Worm (Caenorhabditis elegans) whole organism, mixed stage, embryonic: Measurements from ENCODE around the gene mdt-6.
A peak's percentile ranks its signal among the peaks of the same experiment; 100 is the strongest.
"Not testable (repeated sequence)": the region's sequence is repeated elsewhere in the genome, so short reads cannot be mapped to it uniquely, and the experiment has no call there.

ENCODE experiments used
- M03D4.4 ChIP-seq: sonication (generic microtip); optimal IDR thresholded peaks from 2 replicates; lab custom pipeline; 2017; ENCODE audit warnings: mild to moderate bottlenecking, missing genetic modification characterization, missing compliant biosample characterization
- bed-3 ChIP-seq: fragments of 200-800 bp; sonication (Bioruptor generic); optimal IDR thresholded peaks from 3 replicates; lab custom pipeline; 2018; ENCODE audit warnings: mild to moderate bottlenecking, missing genetic modification characterization, moderate library complexity, missing compliant biosample characterization
- blmp-1 ChIP-seq: fragments of 150-350 bp; optimal IDR thresholded peaks from 2 replicates; lab custom pipeline; 2014; ENCODE audit warnings: missing biosample characterization, missing genetic modification characterization
- ceh-39 ChIP-seq: fragments of 150-350 bp; optimal IDR thresholded peaks from 2 replicates; lab custom pipeline; 2014; ENCODE audit warnings: missing biosample characterization, missing genetic modification characterization
- ceh-43 ChIP-seq: fragments of 200-800 bp; sonication (Bioruptor generic); optimal IDR thresholded peaks from 2 replicates; lab custom pipeline; 2018; ENCODE audit warnings: mild to moderate bottlenecking, missing genetic modification characterization, moderate library complexity, missing compliant biosample characterization
- ceh-83 ChIP-seq: fragments of 200-800 bp; sonication (Bioruptor generic); optimal IDR thresholded peaks from 2 replicates; lab custom pipeline; 2018; ENCODE audit warnings: mild to moderate bottlenecking, missing genetic modification characterization, missing compliant biosample characterization
- ces-1 ChIP-seq: fragments of 150-350 bp; optimal IDR thresholded peaks from 2 replicates; lab custom pipeline; 2014; ENCODE audit warnings: missing biosample characterization, missing genetic modification reagents, missing genetic modification characterization
- cnd-1 ChIP-seq: fragments of 200-800 bp; sonication (Bioruptor generic); optimal IDR thresholded peaks from 2 replicates; lab custom pipeline; 2018; ENCODE audit warnings: mild to moderate bottlenecking, missing genetic modification characterization, missing compliant biosample characterization
- drap-1 ChIP-seq: fragments of 200-800 bp; sonication (Bioruptor generic); optimal IDR thresholded peaks from 3 replicates; lab custom pipeline; 2018; ENCODE audit warnings: mild to moderate bottlenecking, missing genetic modification characterization, missing compliant biosample characterization
- elt-1 ChIP-seq: sonication (generic microtip); optimal IDR thresholded peaks from 2 replicates; lab custom pipeline; 2017; ENCODE audit warnings: missing genetic modification characterization, mild to moderate bottlenecking, missing compliant biosample characterization, antibody characterized with exemption, moderate library complexity, borderline replicate concordance; ENCODE audit not compliant: insufficient read depth
- elt-3 ChIP-seq: fragments of 150-350 bp; optimal IDR thresholded peaks from 2 replicates; lab custom pipeline; 2014; ENCODE audit warnings: missing biosample characterization, missing genetic modification characterization
- flh-1 ChIP-seq: fragments of 200-800 bp; sonication (Bioruptor generic); optimal IDR thresholded peaks from 2 replicates; lab custom pipeline; 2018; ENCODE audit warnings: mild to moderate bottlenecking, missing genetic modification characterization, moderate library complexity, missing compliant biosample characterization
- ham-2 ChIP-seq: fragments of 200-800 bp; sonication (Bioruptor generic); optimal IDR thresholded peaks from 2 replicates; lab custom pipeline; 2018; ENCODE audit warnings: mild to moderate bottlenecking, missing genetic modification characterization, missing compliant biosample characterization
- hlh-1 ChIP-seq: fragments of 150-350 bp; optimal IDR thresholded peaks from 2 replicates; lab custom pipeline; 2014; ENCODE audit warnings: missing biosample characterization, missing genetic modification reagents, missing genetic modification characterization
- lin-13 ChIP-seq: fragments of 150-350 bp; optimal IDR thresholded peaks from 2 replicates; lab custom pipeline; 2014; ENCODE audit warnings: missing biosample characterization, missing genetic modification characterization
- lin-32 ChIP-seq: fragments of 200-800 bp; sonication (Bioruptor generic); optimal IDR thresholded peaks from 2 replicates; lab custom pipeline; 2018; ENCODE audit warnings: mild to moderate bottlenecking, missing genetic modification characterization, missing compliant biosample characterization
- lsy-2 ChIP-seq: fragments of 150-350 bp; optimal IDR thresholded peaks from 2 replicates; lab custom pipeline; 2014; ENCODE audit warnings: missing biosample characterization, missing genetic modification characterization
- mab-5 ChIP-seq: fragments of 150-350 bp; optimal IDR thresholded peaks from 2 replicates; lab custom pipeline; 2014; ENCODE audit warnings: missing biosample characterization, missing genetic modification characterization
- mep-1 ChIP-seq: fragments of 150-350 bp; optimal IDR thresholded peaks from 2 replicates; lab custom pipeline; 2017; ENCODE audit warnings: missing biosample characterization, missing genetic modification reagents, missing genetic modification characterization, inconsistent platforms
- mls-2 ChIP-seq: sonication (generic microtip); optimal IDR thresholded peaks from 2 replicates; lab custom pipeline; 2016; ENCODE audit warnings: mild to moderate bottlenecking, missing genetic modification characterization, moderate library complexity, missing compliant biosample characterization
- nhr-12 ChIP-seq: fragments of 150-350 bp; optimal IDR thresholded peaks from 2 replicates; lab custom pipeline; 2014; ENCODE audit warnings: missing biosample characterization, missing genetic modification characterization
- nhr-2 ChIP-seq: fragments of 150-350 bp; optimal IDR thresholded peaks from 2 replicates; lab custom pipeline; 2014; ENCODE audit warnings: missing biosample characterization, missing genetic modification characterization
- nhr-237 ChIP-seq: fragments of 150-350 bp; optimal IDR thresholded peaks from 2 replicates; lab custom pipeline; 2014; ENCODE audit warnings: missing biosample characterization, missing genetic modification characterization
- nhr-28 ChIP-seq: fragments of 150-350 bp; optimal IDR thresholded peaks from 2 replicates; lab custom pipeline; 2014; ENCODE audit warnings: missing biosample characterization, missing genetic modification characterization
- nhr-76 ChIP-seq: sonication (generic microtip); optimal IDR thresholded peaks from 2 replicates; lab custom pipeline; 2017; ENCODE audit warnings: missing biosample characterization, missing genetic modification characterization
- pha-4 ChIP-seq: fragments of 150-350 bp; optimal IDR thresholded peaks from 2 replicates; lab custom pipeline; 2018; ENCODE audit warnings: missing biosample characterization, missing genetic modification reagents, missing genetic modification characterization
- sem-2 ChIP-seq: fragments of 200-800 bp; sonication (Bioruptor generic); optimal IDR thresholded peaks from 2 replicates; lab custom pipeline; 2018; ENCODE audit warnings: mild to moderate bottlenecking, missing genetic modification characterization, missing compliant biosample characterization
- snpc-4 ChIP-seq: fragments of 150-350 bp; optimal IDR thresholded peaks from 2 replicates; lab custom pipeline; 2014; ENCODE audit warnings: missing biosample characterization, missing genetic modification characterization
- sptf-1 ChIP-seq: sonication (generic microtip); optimal IDR thresholded peaks from 2 replicates; lab custom pipeline; 2017; ENCODE audit warnings: mild to moderate bottlenecking, missing genetic modification characterization, moderate library complexity, missing compliant biosample characterization
- tbx-8 ChIP-seq: fragments of 200-800 bp; sonication (Bioruptor generic); optimal IDR thresholded peaks from 2 replicates; lab custom pipeline; 2018; ENCODE audit warnings: mild to moderate bottlenecking, missing genetic modification characterization, moderate library complexity, missing compliant biosample characterization
- unc-120 ChIP-seq: sonication (generic microtip); optimal IDR thresholded peaks from 2 replicates; lab custom pipeline; 2017; ENCODE audit warnings: missing genetic modification characterization, missing compliant biosample characterization; ENCODE audit not compliant: poor library complexity, severe bottlenecking
- unc-39 ChIP-seq: fragments of 150-350 bp; optimal IDR thresholded peaks from 2 replicates; lab custom pipeline; 2014; ENCODE audit warnings: missing biosample characterization, missing genetic modification characterization
- unc-62 ChIP-seq: fragments of 150-350 bp; optimal IDR thresholded peaks from 2 replicates; lab custom pipeline; 2014; ENCODE audit warnings: missing biosample characterization, missing genetic modification reagents, missing genetic modification characterization
- zip-8 ChIP-seq: fragments of 150-350 bp; optimal IDR thresholded peaks from 2 replicates; lab custom pipeline; 2014; ENCODE audit warnings: missing biosample characterization, missing genetic modification characterization
- ztf-11 ChIP-seq: fragments of 150-350 bp; optimal IDR thresholded peaks from 2 replicates; lab custom pipeline; 2014; ENCODE audit warnings: missing biosample characterization, missing genetic modification characterization

mdt-6 gene

DNA sequence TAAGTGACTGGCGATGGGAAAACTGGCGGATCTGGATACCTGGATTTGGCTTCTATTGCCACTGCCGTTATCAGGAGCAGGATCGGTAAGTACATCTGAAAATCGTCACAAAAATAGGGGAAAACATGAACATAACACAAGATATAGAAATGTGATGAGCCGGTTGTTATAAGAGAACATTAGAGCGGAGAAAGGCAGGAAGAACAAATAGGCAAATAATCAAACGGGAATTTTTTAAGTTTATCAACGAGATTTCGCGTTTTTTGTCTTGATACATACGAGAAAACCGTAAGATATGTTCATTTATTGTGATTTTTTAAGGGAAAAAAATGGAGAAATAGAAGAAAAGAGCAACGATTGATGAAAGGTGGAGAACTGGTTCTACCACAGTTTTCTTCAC lies 5.8 kb upstream of the mdt-6 start, which contains the start of gene Y57E12AR.1:
Y57E12AR.1 (minus strand) TSS at position 101 of the 400 bp plus-strand sequence.
- TF ChIP-seq elt-1 (no peak), ham-2 (no peak), nhr-28 (no peak), bed-3 (no peak), lin-32 (no peak)

DNA sequence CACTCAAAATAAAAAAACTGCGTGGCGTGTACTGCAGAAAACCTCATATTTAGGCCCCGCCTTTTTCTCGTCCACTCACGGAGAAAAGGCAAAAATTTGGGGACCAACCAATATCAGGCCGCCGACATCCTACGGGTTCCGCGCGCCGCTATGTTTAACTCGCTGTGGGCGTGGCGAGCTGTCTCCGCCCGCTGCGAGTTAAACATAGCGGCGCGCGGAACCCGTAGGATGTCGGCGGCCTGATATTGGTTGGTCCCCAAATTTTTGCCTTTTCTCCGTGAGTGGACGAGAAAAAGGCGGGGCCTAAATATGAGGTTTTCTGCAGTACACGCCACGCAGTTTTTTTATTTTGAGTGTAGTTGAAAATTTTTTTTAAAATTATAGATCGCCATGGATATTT lies 3.4 kb upstream of the mdt-6 start, which contains the start of gene tmem-258:
tmem-258 (plus strand) TSS at position 385 of the 400 bp plus-strand sequence.
- not testable (repeated sequence) for TF ChIP-seq snpc-4 (tag; lab: Kevin White, UChicago); flh-1 (GFP tag; lab: Kevin White, UChicago); unc-62

DNA sequence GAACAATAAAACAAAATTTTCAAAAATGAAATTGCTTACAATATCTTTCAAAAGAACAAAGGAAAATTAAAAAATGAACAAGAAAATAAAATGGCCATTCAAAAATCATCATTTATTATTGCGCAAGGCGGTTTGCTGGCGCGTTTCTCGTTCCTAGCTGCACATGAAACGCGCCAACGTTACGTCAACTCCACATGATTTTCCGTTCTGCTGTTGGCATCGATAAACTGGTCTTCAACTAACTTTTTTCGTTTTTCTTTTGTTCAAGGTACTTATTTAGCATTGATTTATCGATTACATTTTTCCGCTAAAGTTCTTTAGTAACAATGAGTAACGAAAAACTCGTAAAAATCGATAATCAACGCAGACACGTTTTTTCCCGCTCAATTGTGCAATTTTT lies 972 bp upstream of the mdt-6 start, which contains the start of the genes Y57E12AL.6 and Y57E12AL.1:
Y57E12AL.6 (minus strand) TSS at position 75 of the 400 bp plus-strand sequence.
Y57E12AL.1 (plus strand) TSS at position 135 of the 400 bp plus-strand sequence.
- TF ChIP-seq ztf-11 (tag; lab: Kevin White, UChicago) (no peak), ham-2 (peak; percentile 14), sem-2 (GFP tag; lab: Kevin White, UChicago) (peak; percentile 11), lsy-2 (peak; percentile 73), lin-32 (peak; percentile 12), nhr-12 (tag; lab: Kevin White, UChicago) (no peak), ceh-43 (GFP tag; lab: Kevin White, UChicago) (peak; percentile 68), ceh-83 (GFP tag; lab: Kevin White, UChicago) (no peak), flh-1 (GFP tag; lab: Kevin White, UChicago) (no peak), snpc-4 (tag; lab: Kevin White, UChicago) (no peak), elt-3 (no peak), M03D4.4 (tag; lab: Kevin White, UChicago) (peak; percentile 78), cnd-1 (tag; lab: Kevin White, UChicago) (peak; percentile 53), bed-3 (peak; percentile 39), ceh-39 (peak; percentile 56), unc-39 (tag; lab: Kevin White, UChicago) (no peak), nhr-76 (tag; lab: Kevin White, UChicago) (no peak), lin-13 (tag; lab: Kevin White, UChicago) (peak; percentile 80), sptf-1 (peak; percentile 89), mep-1 (peak; percentile 71), hlh-1 (tag; lab: Kevin White, UChicago) (peak; percentile 35), nhr-28 (no peak), nhr-237 (tag; lab: Kevin White, UChicago) (peak; percentile 67), blmp-1 (tag; lab: Kevin White, UChicago) (no peak), nhr-2 (tag; lab: Kevin White, UChicago) (no peak), tbx-8 (GFP tag; lab: Kevin White, UChicago) (no peak), zip-8 (tag; lab: Kevin White, UChicago) (peak; percentile 71), drap-1 (GFP tag; lab: Kevin White, UChicago) (peak; percentile 1), ces-1 (peak; percentile 37), mls-2 (tag; lab: Kevin White, UChicago) (peak; percentile 72), pha-4 (tag; lab: Kevin White, UChicago) (peak; percentile 23), mab-5 (tag; lab: Kevin White, UChicago) (no peak), unc-62 (peak; percentile 10), unc-120 (tag; lab: Kevin White, UChicago) (peak; percentile 55), elt-1 (no peak)

DNA sequence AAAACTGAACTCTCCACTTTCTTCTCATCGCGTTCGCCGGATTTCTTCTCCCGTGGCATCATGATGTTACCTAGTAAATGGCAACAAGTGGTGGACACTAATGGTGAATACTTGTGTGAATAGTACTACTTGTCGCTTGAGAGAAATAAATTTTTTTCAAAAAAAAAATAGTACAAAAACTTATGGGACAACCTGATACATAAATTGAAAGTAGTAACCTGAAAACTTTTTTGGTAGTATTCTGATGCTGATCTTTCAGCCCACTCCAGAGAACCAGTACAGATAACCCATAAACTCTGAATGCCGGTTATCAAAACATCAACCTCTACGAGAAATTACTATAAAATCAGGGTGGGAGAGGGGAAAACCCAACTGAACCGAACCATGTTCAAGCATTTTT lies 1.6 kb downstream of the mdt-6 start, which contains the start of gene Y57E12AL.2:
Y57E12AL.2 (plus strand) TSS at position 301 of the 400 bp plus-strand sequence.
- not testable (repeated sequence) for TF ChIP-seq ham-2; nhr-12 (tag; lab: Kevin White, UChicago); sptf-1
